Worm (Caenorhabditis elegans): Measurements from ENCODE around the gene C09E7.7.

C09E7.7 gene

ce11 chrIII:6579398-6579797 lies 28.4 kb upstream of the C09E7.7 start, which contains the start of gene F27B3.8:
TSS of gene F27B3.8 (plus strand) at chrIII:6579698.
- TF ChIP-seq skn-1 (tag; optimal IDR thresholded peaks at IDR 0.05) (no peak), nhr-19 (GFP tag; conservative IDR thresholded peaks at IDR 0.05) (no peak), grh-1 (GFP tag; IDR thresholded peaks at IDR 0.05) (no peak), ceh-82 (tag; optimal IDR thresholded peaks at IDR 0.05) (no peak), efl-3 (GFP tag; optimal IDR thresholded peaks at IDR 0.05) (no peak), ama-1 (optimal IDR thresholded peaks at IDR 0.05) (no peak), ztf-4 (tag; optimal IDR thresholded peaks at IDR 0.05) (no peak), sup-37 (GFP tag; optimal IDR thresholded peaks at IDR 0.05) (no peak), unc-86 (tag; optimal IDR thresholded peaks at IDR 0.05) (no peak), lin-14 (GFP tag; optimal IDR thresholded peaks at IDR 0.05) (no peak)

- no peak for TF ChIP-seq egl-27 (tag; optimal IDR thresholded peaks at IDR 0.05)
- TF ChIP-seq nhr-11 (tag; optimal IDR thresholded peaks at IDR 0.05), result no peak
- no peak for TF ChIP-seq elt-3 (tag; optimal IDR thresholded peaks at IDR 0.05)
- no peak for TF ChIP-seq sup-37 (GFP tag; optimal IDR thresholded peaks at IDR 0.05)
- no peak for TF ChIP-seq lsy-2 (tag; optimal IDR thresholded peaks at IDR 0.05)
- TF ChIP-seq rnt-1 (tag; optimal IDR thresholded peaks at IDR 0.05), result no peak
- TF ChIP-seq C16A3.4 (tag; optimal IDR thresholded peaks at IDR 0.05), result no peak
- TF ChIP-seq ceh-82 (tag; optimal IDR thresholded peaks at IDR 0.05), result no peak
- no peak for TF ChIP-seq ets-5 (GFP tag; IDR thresholded peaks at IDR 0.05)
- no peak for TF ChIP-seq lin-39 (tag; optimal IDR thresholded peaks at IDR 0.05)
- TF ChIP-seq nhr-71 (tag; optimal IDR thresholded peaks at IDR 0.05), result no peak
- no peak for TF ChIP-seq ceh-88 (GFP tag; IDR thresholded peaks at IDR 0.05)
- TF ChIP-seq sptf-1 (tag; optimal IDR thresholded peaks at IDR 0.05), result no peak
- TF ChIP-seq isw-1 (GFP tag; IDR thresholded peaks at IDR 0.05), result no peak
- TF ChIP-seq nhr-84 (tag; optimal IDR thresholded peaks at IDR 0.05), result no peak
- no peak for TF ChIP-seq sox-4 (tag; optimal IDR thresholded peaks at IDR 0.05)
- TF ChIP-seq ceh-63 (GFP tag; optimal IDR thresholded peaks at IDR 0.05), result no peak
- TF ChIP-seq C04F5.9 (tag; optimal IDR thresholded peaks at IDR 0.05), result no peak
- TF ChIP-seq hpl-2 (GFP tag; optimal IDR thresholded peaks at IDR 0.05), result no peak
Observed at ce11 chrIII:6578505-6578904, 27.5 kb upstream of the C09E7.7 start, which contains the start of gene F27B3.6. TSS of gene F27B3.6 (minus strand) at chrIII:6578605.

ce11 chrIII:6577159-6577558 lies 26.1 kb upstream of the C09E7.7 start:
- TF ChIP-seq ceh-90 (tag; optimal IDR thresholded peaks at IDR 0.05) (no peak), lin-14 (GFP tag; optimal IDR thresholded peaks at IDR 0.05) (peak; percentile 20), efl-1 (optimal IDR thresholded peaks at IDR 0.05) (no peak), efl-1 (GFP tag; optimal IDR thresholded peaks at IDR 0.05 in 1 of 2) (peak in 1 of 2 experiments; percentile 72)

- TF ChIP-seq fkh-4 (tag; optimal IDR thresholded peaks at IDR 0.05; ENCODE audit: borderline replicate concordance), result no peak
- TF ChIP-seq lin-15B (tag; optimal IDR thresholded peaks at IDR 0.05), result no peak
- TF ChIP-seq hlh-4 (tag; optimal IDR thresholded peaks at IDR 0.05), result no peak
- TF ChIP-seq xbp-1 (tag; optimal IDR thresholded peaks at IDR 0.05), result no peak
- TF ChIP-seq ztf-11 (tag; optimal IDR thresholded peaks at IDR 0.05), result no peak
- no peak for TF ChIP-seq lin-35 (GFP tag; optimal IDR thresholded peaks at IDR 0.05)
- no peak for TF ChIP-seq efl-3 (GFP tag; optimal IDR thresholded peaks at IDR 0.05)
- TF ChIP-seq ceh-88 (GFP tag; IDR thresholded peaks at IDR 0.05), result no peak
- TF ChIP-seq sox-4 (tag; optimal IDR thresholded peaks at IDR 0.05), result no peak
- TF ChIP-seq unc-30 (tag; optimal IDR thresholded peaks at IDR 0.05), result no peak
- no peak for TF ChIP-seq mep-1 (tag; optimal IDR thresholded peaks at IDR 0.05)
- TF ChIP-seq jun-1 (tag; optimal IDR thresholded peaks at IDR 0.05), result no peak
- no peak for TF ChIP-seq nhr-71 (tag; optimal IDR thresholded peaks at IDR 0.05)
- TF ChIP-seq C04F5.9 (tag; optimal IDR thresholded peaks at IDR 0.05), result no peak
- TF ChIP-seq irx-1 (tag; optimal IDR thresholded peaks at IDR 0.05), result no peak
- no peak for TF ChIP-seq vab-15 (tag; optimal IDR thresholded peaks at IDR 0.05)
- no peak for TF ChIP-seq pax-3 (tag; optimal IDR thresholded peaks at IDR 0.05)
- no peak for TF ChIP-seq zag-1 (tag; optimal IDR thresholded peaks at IDR 0.05)
- no peak for TF ChIP-seq nhr-28 (tag; optimal IDR thresholded peaks at IDR 0.05)
Observed at ce11 chrIII:6558487-6558886, 7.4 kb upstream of the C09E7.7 start, which contains the start of gene C09E7.8. TSS of gene C09E7.8 (minus strand) at chrIII:6558587.
